Fruit fly (Drosophila melanogaster): ENCODE measurements around the gene Mtr4.

Mtr4 gene

dm6 chr2L:15747394-15748260, 4.4 kb upstream of the Mtr4 start, which contains the start of gene CycE:
TSS of gene CycE (minus strand) at chr2L:15748150.
- TF ChIP-seq CG17806 (tag; optimal IDR thresholded peaks at IDR 0.05) (no peak), EcR (GFP tag; optimal IDR thresholded peaks at IDR 0.05) (peak; percentile 43), CG14655 (GFP tag; optimal IDR thresholded peaks at IDR 0.05) (no peak), CG10348 (GFP tag; IDR thresholded peaks at IDR 0.05) (no peak), CG8159 (tag; optimal IDR thresholded peaks at IDR 0.05) (no peak), CG9948 (tag; optimal IDR thresholded peaks at IDR 0.05) (no peak)

DNA sequence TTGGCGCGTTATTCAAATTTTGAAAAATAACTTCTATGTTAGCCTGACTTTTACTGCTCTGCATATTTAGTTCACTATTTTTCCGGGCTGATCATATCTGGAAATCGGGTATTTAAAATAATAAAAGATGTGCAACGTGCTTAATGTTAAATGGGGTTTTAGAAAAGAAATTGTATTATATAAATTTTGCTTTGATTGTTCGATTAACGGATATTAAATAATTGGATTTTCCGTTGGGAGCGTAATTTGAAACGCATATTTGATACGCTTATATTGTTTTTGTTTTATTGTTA, 3.9 kb upstream of the Mtr4 start:
- TF ChIP-seq gl (tag; optimal IDR thresholded peaks at IDR 0.05) (no peak), CG8159 (tag; optimal IDR thresholded peaks at IDR 0.05) (no peak), CG4496 (GFP tag; IDR thresholded peaks at IDR 0.05) (no peak), EcR (GFP tag; optimal IDR thresholded peaks at IDR 0.05) (no peak), CG15710 (tag; optimal IDR thresholded peaks at IDR 0.05) (no peak), CG12605 (GFP tag; IDR thresholded peaks at IDR 0.05) (no peak), rn (GFP tag; IDR thresholded peaks at IDR 0.05) (no peak), Snoo (tag; optimal IDR thresholded peaks at IDR 0.05) (no peak), Ets98B (GFP tag; IDR thresholded peaks at IDR 0.05) (no peak), Pif1B (GFP tag; optimal IDR thresholded peaks at IDR 0.05) (no peak), fd96Ca (GFP tag; IDR thresholded peaks at IDR 0.05) (no peak), CG9948 (tag; optimal IDR thresholded peaks at IDR 0.05) (no peak), CG13204 (GFP tag; optimal IDR thresholded peaks at IDR 0.05) (no peak), CG32121 (GFP tag; IDR thresholded peaks at IDR 0.05) (no peak), CG8301 (tag; optimal IDR thresholded peaks at IDR 0.05) (no peak), CG14655 (GFP tag; optimal IDR thresholded peaks at IDR 0.05) (no peak), CG10348 (GFP tag; IDR thresholded peaks at IDR 0.05) (no peak), CG17806 (tag; optimal IDR thresholded peaks at IDR 0.05) (no peak)

DNA sequence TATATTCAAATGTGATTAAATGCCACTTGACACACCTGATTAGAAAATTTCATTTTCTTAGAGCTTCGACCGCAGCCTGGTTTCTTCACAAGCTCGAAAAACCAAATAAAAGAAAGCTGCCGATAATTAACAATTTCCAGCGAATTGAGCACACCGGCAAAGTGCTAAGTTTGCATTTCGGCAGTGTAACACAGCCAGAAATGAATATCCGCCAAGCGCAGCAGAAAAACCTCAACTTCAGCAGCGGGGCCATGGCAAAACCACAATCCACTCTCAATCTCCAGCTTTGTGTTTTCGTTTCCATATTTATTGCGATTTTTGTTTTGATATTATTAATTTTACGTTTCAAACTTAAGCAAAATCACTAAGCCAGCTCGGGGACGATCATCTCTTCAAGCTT, 2.8 kb upstream of the Mtr4 start:
- TF ChIP-seq CG13204 (GFP tag; optimal IDR thresholded peaks at IDR 0.05), result no peak
- no peak for TF ChIP-seq D1 (tag; optimal IDR thresholded peaks at IDR 0.05)
- no peak for TF ChIP-seq CG17806 (tag; optimal IDR thresholded peaks at IDR 0.05)
- no peak for TF ChIP-seq Pif1B (GFP tag; optimal IDR thresholded peaks at IDR 0.05)
- no peak for TF ChIP-seq CG9948 (tag; optimal IDR thresholded peaks at IDR 0.05)
- TF ChIP-seq CG14655 (GFP tag; optimal IDR thresholded peaks at IDR 0.05), result no peak

dm6 chr2L:15750523-15751258, 1.4 kb upstream of the Mtr4 start, which contains the start of gene ND-B17:
TSS of gene ND-B17 (minus strand) at chr2L:15751078.
- TF ChIP-seq CG10348 (GFP tag; IDR thresholded peaks at IDR 0.05) (no peak), Snoo (tag; optimal IDR thresholded peaks at IDR 0.05) (peak; percentile 9)

dm6 chr2L:15751259-15751555, 856 bp upstream of the Mtr4 start:
- TF ChIP-seq D1 (tag; optimal IDR thresholded peaks at IDR 0.05), result peak; percentile 47
- no peak for TF ChIP-seq CG15710 (tag; optimal IDR thresholded peaks at IDR 0.05)
- no peak for TF ChIP-seq CG8301 (tag; optimal IDR thresholded peaks at IDR 0.05)
- no peak for TF ChIP-seq Ets98B (GFP tag; IDR thresholded peaks at IDR 0.05)

- no peak for TF ChIP-seq CG4496 (GFP tag; IDR thresholded peaks at IDR 0.05)
- TF ChIP-seq CG34367 (tag; optimal IDR thresholded peaks at IDR 0.05), result no peak
- TF ChIP-seq gl (tag; optimal IDR thresholded peaks at IDR 0.05), result no peak
- no peak for TF ChIP-seq CG32121 (GFP tag; IDR thresholded peaks at IDR 0.05)
- TF ChIP-seq CG13204 (GFP tag; optimal IDR thresholded peaks at IDR 0.05), result no peak
- no peak for TF ChIP-seq D1 (tag; optimal IDR thresholded peaks at IDR 0.05)
- TF ChIP-seq Ets98B (GFP tag; IDR thresholded peaks at IDR 0.05), result no peak; the same call in 1 of the 2 replicates
- TF ChIP-seq EcR (GFP tag; optimal IDR thresholded peaks at IDR 0.05), result no peak
- TF ChIP-seq CG14655 (GFP tag; optimal IDR thresholded peaks at IDR 0.05), result no peak
- no peak for TF ChIP-seq Snoo (tag; optimal IDR thresholded peaks at IDR 0.05)
- no peak for TF ChIP-seq CG8159 (tag; optimal IDR thresholded peaks at IDR 0.05)
- no peak for TF ChIP-seq Pif1B (GFP tag; optimal IDR thresholded peaks at IDR 0.05)
- no peak for TF ChIP-seq CG9948 (tag; optimal IDR thresholded peaks at IDR 0.05)
Observed at dm6 chr2L:15760666-15761065, 8.6 kb downstream of the Mtr4 start.
